Worm (Caenorhabditis elegans) whole organism, L1 larva: ENCODE data around the gene cyp-33C11.

Source experiments
- ama-1 ChIP-seq: fragments of 150-350 bp; optimal IDR thresholded peaks from 2 replicates; lab custom pipeline; 2014
- lin-35 ChIP-seq, 2 experiments: fragments of 150-350 bp; optimal IDR thresholded peaks; 2 replicates each; lab custom pipeline; 2014; ENCODE audit warnings: missing biosample characterization in 2 of 2, missing genetic modification characterization in 2 of 2, missing genetic modification reagents in 2 of 2
- mdl-1 ChIP-seq, 2 experiments: fragments of 150-350 bp; optimal IDR thresholded peaks; 2 replicates each; lab custom pipeline; 2014 to 2017; ENCODE audit warnings: missing biosample characterization in 2 of 2, missing genetic modification characterization in 2 of 2, inconsistent platforms in 1 of 2
- mep-1 ChIP-seq: fragments of 150-350 bp; optimal IDR thresholded peaks from 2 replicates; lab custom pipeline; 2014; ENCODE audit warnings: missing biosample characterization, missing genetic modification characterization
- nhr-12 ChIP-seq: sonication (generic microtip); optimal IDR thresholded peaks from 2 replicates; lab custom pipeline; 2017; ENCODE audit warnings: missing biosample characterization, missing genetic modification characterization
- nhr-76 ChIP-seq: sonication (generic microtip); optimal IDR thresholded peaks from 2 replicates; lab custom pipeline; 2017; ENCODE audit warnings: missing biosample characterization, missing genetic modification characterization
- pag-3 ChIP-seq: sonication (generic microtip); optimal IDR thresholded peaks from 2 replicates; lab custom pipeline; 2017; ENCODE audit warnings: missing genetic modification characterization, mild to moderate bottlenecking, missing compliant biosample characterization, antibody characterized with exemption, borderline replicate concordance; ENCODE audit not compliant: insufficient read depth
- snpc-4 ChIP-seq: fragments of 150-350 bp; optimal IDR thresholded peaks from 2 replicates; lab custom pipeline; 2014; ENCODE audit warnings: missing biosample characterization, missing genetic modification characterization
- snu-23 ChIP-seq: sonication (generic microtip); optimal IDR thresholded peaks from 2 replicates; lab custom pipeline; 2016; ENCODE audit warnings: missing genetic modification characterization, missing compliant biosample characterization
- sptf-1 ChIP-seq: fragments of 150-350 bp; optimal IDR thresholded peaks from 2 replicates; lab custom pipeline; 2014; ENCODE audit warnings: missing biosample characterization, missing genetic modification characterization
- zag-1 ChIP-seq: fragments of 150-350 bp; optimal IDR thresholded peaks from 2 replicates; lab custom pipeline; 2014; ENCODE audit warnings: missing biosample characterization, missing genetic modification characterization
- ztf-11 ChIP-seq, 2 experiments: sonication (generic microtip); optimal IDR thresholded peaks; 2 replicates each; lab custom pipeline; 2016 to 2017; ENCODE audit warnings: missing genetic modification characterization in 2 of 2, missing biosample characterization in 1 of 2, missing compliant biosample characterization in 1 of 2

DNA sequence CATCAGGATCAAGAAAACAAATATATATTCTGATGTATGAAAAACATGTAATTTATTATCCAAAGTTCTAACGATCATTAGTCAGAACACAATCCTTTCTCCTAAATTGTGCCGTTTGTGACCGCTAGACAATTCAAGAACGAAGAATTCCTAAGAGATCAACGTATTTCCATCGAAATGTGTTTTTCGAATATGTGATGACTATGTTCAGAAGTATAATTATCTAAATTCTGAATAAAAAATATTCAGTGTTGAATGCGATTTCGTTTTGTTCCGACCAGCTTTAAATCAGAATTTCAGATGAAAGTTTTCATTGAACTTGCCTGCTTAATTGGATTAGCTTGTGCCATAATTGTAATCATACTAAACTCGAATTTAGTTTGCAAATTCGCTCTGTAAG lies 10.5 kb downstream of the cyp-33C11 start, which contains the start of gene srbc-37:
- TF ChIP-seq snpc-4 (no peak), sptf-1 (tag; lab: Kevin White, UChicago) (no peak), nhr-12 (tag; lab: Kevin White, UChicago) (no peak), mep-1 (tag; lab: Kevin White, UChicago) (no peak), ama-1 (lab: Kevin White, UChicago) (no peak), mdl-1 (tag; optimal IDR thresholded peaks at IDR 0.05; lab: Kevin White, UChicago) (no peak), ztf-11 (tag; optimal IDR thresholded peaks at IDR 0.05; lab: Kevin White, UChicago) (no peak), zag-1 (tag; lab: Kevin White, UChicago) (no peak), pag-3 (tag; lab: Kevin White, UChicago) (no peak), nhr-76 (tag; lab: Kevin White, UChicago) (no peak), lin-35 (GFP tag; optimal IDR thresholded peaks at IDR 0.05; lab: Kevin White, UChicago) (no peak), snu-23 (GFP tag; lab: Kevin White, UChicago) (no peak)
